Worm (Caenorhabditis elegans) whole organism, late embryonic: Measurements from ENCODE around the gene F09B9.4.

ENCODE experiments used
- F13H6.1 ChIP-seq: sonication (generic microtip); optimal IDR thresholded peaks from 2 replicates; lab custom pipeline; 2016; ENCODE audit warnings: missing genetic modification characterization, missing compliant biosample characterization
- K09A11.1 ChIP-seq: sonication (generic microtip); optimal IDR thresholded peaks from 2 replicates; lab custom pipeline; 2017; ENCODE audit warnings: antibody characterized with exemption, mild to moderate bottlenecking, missing genetic modification characterization, missing compliant biosample characterization; ENCODE audit not compliant: insufficient read depth
- Y22D7AL.16 ChIP-seq: sonication (generic microtip); optimal IDR thresholded peaks from 2 replicates; lab custom pipeline; 2016; ENCODE audit warnings: missing genetic modification characterization, missing compliant biosample characterization
- ahr-1 ChIP-seq: sonication (generic microtip); optimal IDR thresholded peaks from 2 replicates; lab custom pipeline; 2016; ENCODE audit warnings: missing genetic modification characterization, missing compliant biosample characterization
- ama-1 ChIP-seq: fragments of 150-350 bp; optimal IDR thresholded peaks from 2 replicates; lab custom pipeline; 2014
- ceh-2 ChIP-seq: sonication (generic microtip); optimal IDR thresholded peaks from 2 replicates; lab custom pipeline; 2016; ENCODE audit warnings: missing genotype, missing genetic modification characterization, missing compliant biosample characterization
- ceh-22 ChIP-seq: sonication (generic microtip); optimal IDR thresholded peaks from 2 replicates; lab custom pipeline; 2017; ENCODE audit warnings: missing biosample characterization, missing genetic modification characterization
- ceh-30 ChIP-seq: fragments of 150-350 bp; optimal IDR thresholded peaks from 2 replicates; lab custom pipeline; 2014; ENCODE audit warnings: missing biosample characterization, missing genetic modification characterization
- ceh-45 ChIP-seq: fragments of 200-800 bp; sonication (Bioruptor generic); IDR thresholded peaks from 2 replicates; pipeline ENCODE4 v1.3.6; 2022; ENCODE audit warnings: missing genetic modification reagents, missing genetic modification characterization, missing compliant biosample characterization
- ceh-48 ChIP-seq: sonication (generic microtip); optimal IDR thresholded peaks from 2 replicates; lab custom pipeline; 2016; ENCODE audit warnings: missing genetic modification characterization, inconsistent platforms, missing compliant biosample characterization
- ceh-6 ChIP-seq: fragments of 200-800 bp; sonication (Bioruptor generic); optimal IDR thresholded peaks from 2 replicates; lab custom pipeline; 2018; ENCODE audit warnings: mild to moderate bottlenecking, missing genetic modification characterization, missing compliant biosample characterization
- dve-1 ChIP-seq: sonication (generic microtip); optimal IDR thresholded peaks from 2 replicates; lab custom pipeline; 2017; ENCODE audit warnings: antibody characterized with exemption, mild to moderate bottlenecking, missing genetic modification characterization, missing compliant biosample characterization
- elt-2 ChIP-seq: sonication (generic microtip); optimal IDR thresholded peaks from 2 replicates; lab custom pipeline; 2016; ENCODE audit warnings: missing genetic modification reagents, missing genetic modification characterization, missing compliant biosample characterization
- fax-1 ChIP-seq: sonication (generic microtip); optimal IDR thresholded peaks from 2 replicates; lab custom pipeline; 2016; ENCODE audit warnings: missing genotype, missing genetic modification characterization, missing compliant biosample characterization
- fkh-10 ChIP-seq: fragments of 150-350 bp; optimal IDR thresholded peaks from 2 replicates; lab custom pipeline; 2014; ENCODE audit warnings: missing biosample characterization, missing genetic modification reagents, missing genetic modification characterization
- fkh-6 ChIP-seq: sonication (generic microtip); optimal IDR thresholded peaks from 2 replicates; lab custom pipeline; 2016; ENCODE audit warnings: missing genetic modification characterization, missing compliant biosample characterization
- gmeb-2 ChIP-seq: sonication (generic microtip); optimal IDR thresholded peaks from 2 replicates; lab custom pipeline; 2016; ENCODE audit warnings: missing genetic modification characterization, inconsistent platforms, missing compliant biosample characterization
- hlh-13 ChIP-seq: fragments of 200-800 bp; sonication (Bioruptor generic); optimal IDR thresholded peaks from 2 replicates; lab custom pipeline; 2018; ENCODE audit warnings: mild to moderate bottlenecking, missing genetic modification characterization, missing compliant biosample characterization
- hlh-15 ChIP-seq: sonication (generic microtip); optimal IDR thresholded peaks from 2 replicates; lab custom pipeline; 2016; ENCODE audit warnings: missing genetic modification characterization, missing compliant biosample characterization
- lim-6 ChIP-seq: sonication (generic microtip); optimal IDR thresholded peaks from 2 replicates; lab custom pipeline; 2016; ENCODE audit warnings: missing genetic modification characterization, missing compliant biosample characterization
- lin-11 ChIP-seq: fragments of 200-800 bp; sonication (Bioruptor generic); optimal IDR thresholded peaks from 2 replicates; lab custom pipeline; 2018; ENCODE audit warnings: mild to moderate bottlenecking, missing genetic modification characterization, missing compliant biosample characterization
- mec-3 ChIP-seq: sonication (generic microtip); optimal IDR thresholded peaks from 2 replicates; lab custom pipeline; 2016; ENCODE audit warnings: borderline replicate concordance, missing genetic modification characterization, missing compliant biosample characterization
- nfya-1 ChIP-seq: sonication (generic microtip); optimal IDR thresholded peaks from 2 replicates; lab custom pipeline; 2017; ENCODE audit warnings: missing genetic modification characterization, mild to moderate bottlenecking, missing compliant biosample characterization, antibody characterized with exemption, moderate library complexity
- nhr-232 ChIP-seq: sonication (generic microtip); optimal IDR thresholded peaks from 2 replicates; lab custom pipeline; 2016; ENCODE audit warnings: missing genetic modification characterization, missing compliant biosample characterization
- npax-4 ChIP-seq: sonication (generic microtip); optimal IDR thresholded peaks from 2 replicates; lab custom pipeline; 2016; ENCODE audit warnings: missing genetic modification characterization, missing compliant biosample characterization
- pag-3 ChIP-seq: sonication (generic microtip); optimal IDR thresholded peaks from 2 replicates; lab custom pipeline; 2016; ENCODE audit warnings: missing compliant biosample characterization, missing genetic modification characterization, borderline replicate concordance
- pat-9 ChIP-seq: fragments of 200-800 bp; sonication (Bioruptor generic); optimal IDR thresholded peaks from 2 replicates; lab custom pipeline; 2018; ENCODE audit warnings: mild to moderate bottlenecking, missing genetic modification characterization, moderate library complexity, missing compliant biosample characterization
- pax-1 ChIP-seq: fragments of 150-350 bp; optimal IDR thresholded peaks from 2 replicates; lab custom pipeline; 2014; ENCODE audit warnings: missing biosample characterization, missing genetic modification characterization
- pha-2 ChIP-seq: sonication (generic microtip); optimal IDR thresholded peaks from 2 replicates; lab custom pipeline; 2017; ENCODE audit warnings: mild to moderate bottlenecking, missing genetic modification characterization, missing compliant biosample characterization
- pqm-1 ChIP-seq: sonication (generic microtip); optimal IDR thresholded peaks from 2 replicates; lab custom pipeline; 2016; ENCODE audit warnings: missing genetic modification characterization, missing compliant biosample characterization
- pros-1 ChIP-seq: fragments of 150-350 bp; optimal IDR thresholded peaks from 2 replicates; lab custom pipeline; 2014; ENCODE audit warnings: missing biosample characterization, missing genetic modification reagents, missing genetic modification characterization
- ref-2 ChIP-seq: sonication (generic microtip); optimal IDR thresholded peaks from 2 replicates; lab custom pipeline; 2016; ENCODE audit warnings: missing genetic modification characterization, missing compliant biosample characterization
- rnt-1 ChIP-seq: sonication (generic microtip); optimal IDR thresholded peaks from 2 replicates; lab custom pipeline; 2016; ENCODE audit warnings: missing genetic modification characterization, missing compliant biosample characterization
- sdc-2 ChIP-seq: sonication (generic microtip); optimal IDR thresholded peaks from 2 replicates; lab custom pipeline; 2016; ENCODE audit warnings: missing genotype, missing genetic modification characterization, missing compliant biosample characterization
- sox-4 ChIP-seq: sonication (generic microtip); optimal IDR thresholded peaks from 2 replicates; lab custom pipeline; 2017; ENCODE audit warnings: mild to moderate bottlenecking, missing genetic modification characterization, inconsistent platforms, missing compliant biosample characterization
- tbx-7 ChIP-seq: sonication (generic microtip); optimal IDR thresholded peaks from 2 replicates; lab custom pipeline; 2016; ENCODE audit warnings: missing genotype, missing genetic modification characterization, missing compliant biosample characterization
- ttx-3 ChIP-seq: sonication (generic microtip); optimal IDR thresholded peaks from 2 replicates; lab custom pipeline; 2016; ENCODE audit warnings: missing genetic modification reagents, missing genetic modification characterization, missing compliant biosample characterization
- unc-3 ChIP-seq, 2 experiments: fragments of 200-800 bp in 1 of 2; sonication (Bioruptor generic) in 1 of 2; sonication (generic microtip) in 1 of 2; conservative IDR thresholded peaks in 1 of 2; optimal IDR thresholded peaks in 1 of 2; 2 replicates each; pipeline versions ENCODE4 v1.3.6 to Lab custom; 2016 to 2022; ENCODE audit warnings: missing compliant biosample characterization in 2 of 2, missing genetic modification characterization in 2 of 2, missing genetic modification reagents in 1 of 2
- unc-42 ChIP-seq: sonication (generic microtip); optimal IDR thresholded peaks from 2 replicates; lab custom pipeline; 2016; ENCODE audit warnings: missing genotype, missing genetic modification characterization, missing compliant biosample characterization
- unc-55 ChIP-seq: sonication (generic microtip); optimal IDR thresholded peaks from 2 replicates; lab custom pipeline; 2017; ENCODE audit warnings: missing biosample characterization, missing genetic modification reagents, missing genetic modification characterization
- unc-86 ChIP-seq: sonication (generic microtip); optimal IDR thresholded peaks from 2 replicates; lab custom pipeline; 2016; ENCODE audit warnings: missing genetic modification characterization, missing compliant biosample characterization
- zip-5 ChIP-seq: sonication (generic microtip); optimal IDR thresholded peaks from 2 replicates; lab custom pipeline; 2016; ENCODE audit warnings: missing genetic modification characterization, missing compliant biosample characterization
- ztf-16 ChIP-seq: sonication (generic microtip); optimal IDR thresholded peaks from 2 replicates; lab custom pipeline; 2017; ENCODE audit warnings: missing genetic modification characterization, missing compliant biosample characterization

F09B9.4 gene

ce11 chrX:10133082-10133481, 27.3 kb upstream of the F09B9.4 start, which contains the start of gene unc-58:
unc-58 (minus strand) TSS chrX:10133182.
- no peak for TF ChIP-seq rnt-1 (tag; lab: Kevin White, UChicago)
- no peak for TF ChIP-seq ztf-16 (tag; lab: Kevin White, UChicago)
- no peak for TF ChIP-seq fkh-10
- TF ChIP-seq ceh-45 (GFP tag; lab: Robert Waterston, UW) = no peak
- TF ChIP-seq elt-2 = no peak
- TF ChIP-seq K09A11.1 (tag; lab: Kevin White, UChicago) = no peak
- no peak for TF ChIP-seq mec-3 (tag; lab: Kevin White, UChicago)
- TF ChIP-seq ceh-30 (tag; lab: Kevin White, UChicago) = no peak
- no peak for TF ChIP-seq ama-1 (lab: Kevin White, UChicago)

ce11 chrX:10138494-10138893, 21.9 kb upstream of the F09B9.4 start, which contains the start of gene moc-1:
moc-1 (minus strand) TSS chrX:10138620.
- TF ChIP-seq pros-1 (tag; lab: Kevin White, UChicago) = no peak
- TF ChIP-seq ceh-48 (tag; lab: Kevin White, UChicago) = no peak
- no peak for TF ChIP-seq pag-3
- no peak for TF ChIP-seq fax-1 (tag; lab: Kevin White, UChicago)
- no peak for TF ChIP-seq lim-6 (tag; lab: Kevin White, UChicago)
- TF ChIP-seq nfya-1 = no peak
- no peak for TF ChIP-seq pha-2 (tag; lab: Kevin White, UChicago)
- TF ChIP-seq ceh-2 (tag; lab: Kevin White, UChicago) = no peak
- no peak for TF ChIP-seq ceh-6
- TF ChIP-seq hlh-13 (GFP tag; lab: Kevin White, UChicago) = no peak
- TF ChIP-seq ceh-22 (tag; lab: Kevin White, UChicago) = no peak

ce11 chrX:10141264-10141663, 19.2 kb upstream of the F09B9.4 start:
- TF ChIP-seq pag-3 (no peak), sdc-2 (tag; lab: Kevin White, UChicago) (no peak), lin-11 (tag; lab: Kevin White, UChicago) (no peak), ref-2 (tag; lab: Kevin White, UChicago) (no peak), unc-55 (GFP tag; lab: Kevin White, UChicago) (no peak), sox-4 (no peak), ahr-1 (no peak), nhr-232 (tag; lab: Kevin White, UChicago) (no peak), gmeb-2 (tag; lab: Kevin White, UChicago) (no peak), unc-42 (tag; lab: Kevin White, UChicago) (no peak), unc-3 (GFP tag; conservative IDR thresholded peaks at IDR 0.05; lab: Robert Waterston, UW) (no peak), unc-3 (tag; optimal IDR thresholded peaks at IDR 0.05; lab: Kevin White, UChicago) (no peak), rnt-1 (tag; lab: Kevin White, UChicago) (no peak), hlh-15 (tag; lab: Kevin White, UChicago) (no peak), pqm-1 (tag; lab: Kevin White, UChicago) (no peak)

ce11 chrX:10141963-10142431, 18.4 kb upstream of the F09B9.4 start, which contains the start of gene oac-14:
oac-14 (minus strand) TSS chrX:10142013.
- TF ChIP-seq nhr-232 (tag; lab: Kevin White, UChicago) (no peak), elt-2 (peak; percentile 54)

- TF ChIP-seq Y22D7AL.16 (peak; percentile 14), nhr-232 (tag; lab: Kevin White, UChicago) (no peak), zip-5 (tag; lab: Kevin White, UChicago) (no peak), ceh-45 (GFP tag; lab: Robert Waterston, UW) (0 out of 2 replicates have a peak, but pooled peaks have one; percentile 49), elt-2 (peak; percentile 36), fkh-6 (tag; lab: Kevin White, UChicago) (no peak), ceh-48 (tag; lab: Kevin White, UChicago) (no peak), tbx-7 (tag; lab: Kevin White, UChicago) (no peak), fkh-10 (no peak), gmeb-2 (tag; lab: Kevin White, UChicago) (peak; percentile 47), mec-3 (tag; lab: Kevin White, UChicago) (no peak), dve-1 (tag; lab: Kevin White, UChicago) (peak; percentile 38), F13H6.1 (peak; percentile 22), sox-4 (peak; percentile 53), unc-86 (tag; lab: Kevin White, UChicago) (no peak), ceh-6 (no peak), npax-4 (tag; lab: Kevin White, UChicago) (no peak), unc-55 (GFP tag; lab: Kevin White, UChicago) (no peak), ref-2 (tag; lab: Kevin White, UChicago) (no peak), pat-9 (tag; lab: Kevin White, UChicago) (peak; percentile 53), sdc-2 (tag; lab: Kevin White, UChicago) (peak; percentile 17), pax-1 (tag; lab: Kevin White, UChicago) (no peak), hlh-15 (tag; lab: Kevin White, UChicago) (no peak), fax-1 (tag; lab: Kevin White, UChicago) (peak; percentile 8), ttx-3 (peak; percentile 28)
Measured at ce11 chrX:10145011-10145410, 15.4 kb upstream of the F09B9.4 start.
